Worm (Caenorhabditis elegans) whole organism, L1 larva: ENCODE results near the gene srx-3.

Experiments
- egl-27 ChIP-seq, 2 experiments: fragments of 150-350 bp in 1 of 2; sonication (generic microtip); optimal IDR thresholded peaks; 3 replicates each; lab custom pipeline; 2017 to 2018; ENCODE audit warnings: missing biosample characterization in 2 of 2, missing genetic modification characterization in 2 of 2, missing genetic modification reagents in 2 of 2
- elt-2 ChIP-seq: sonication (generic microtip); optimal IDR thresholded peaks from 2 replicates; lab custom pipeline; 2016; ENCODE audit warnings: missing genetic modification characterization, mild to moderate bottlenecking, inconsistent platforms, missing compliant biosample characterization, missing genetic modification reagents
- lin-39 ChIP-seq: fragments of 150-350 bp; optimal IDR thresholded peaks from 2 replicates; lab custom pipeline; 2014; ENCODE audit warnings: missing biosample characterization, missing genetic modification reagents, missing genetic modification characterization
- mdl-1 ChIP-seq, 2 experiments: fragments of 150-350 bp; optimal IDR thresholded peaks; 2 replicates each; lab custom pipeline; 2014 to 2017; ENCODE audit warnings: missing biosample characterization in 2 of 2, missing genetic modification characterization in 2 of 2, inconsistent platforms in 1 of 2
- nhr-12 ChIP-seq: sonication (generic microtip); optimal IDR thresholded peaks from 2 replicates; lab custom pipeline; 2017; ENCODE audit warnings: missing biosample characterization, missing genetic modification characterization
- rnt-1 ChIP-seq: sonication (generic microtip); optimal IDR thresholded peaks from 2 replicates; lab custom pipeline; 2016; ENCODE audit warnings: mild to moderate bottlenecking, missing genetic modification characterization, moderate library complexity, missing compliant biosample characterization
- tbx-2 ChIP-seq: sonication (generic microtip); optimal IDR thresholded peaks from 2 replicates; lab custom pipeline; 2016; ENCODE audit warnings: missing genetic modification characterization, missing compliant biosample characterization
- unc-130 ChIP-seq: fragments of 150-350 bp; optimal IDR thresholded peaks from 2 replicates; lab custom pipeline; 2017; ENCODE audit warnings: missing biosample characterization, missing genetic modification characterization, inconsistent platforms
- ztf-11 ChIP-seq, 2 experiments: sonication (generic microtip); optimal IDR thresholded peaks; 2 replicates each; lab custom pipeline; 2016 to 2017; ENCODE audit warnings: missing genetic modification characterization in 2 of 2, missing biosample characterization in 1 of 2, missing compliant biosample characterization in 1 of 2

- TF ChIP-seq nhr-12 (tag; lab: Kevin White, UChicago), result no peak
- TF ChIP-seq unc-130 (tag; lab: Kevin White, UChicago), result no peak
- no peak for TF ChIP-seq lin-39
- no peak for TF ChIP-seq elt-2 (tag; lab: Kevin White, UChicago)
- TF ChIP-seq ztf-11 (tag; optimal IDR thresholded peaks at IDR 0.05; lab: Kevin White, UChicago), result no peak
- no peak for TF ChIP-seq mdl-1 (tag; optimal IDR thresholded peaks at IDR 0.05; lab: Kevin White, UChicago)
- no peak for TF ChIP-seq egl-27 (tag; optimal IDR thresholded peaks at IDR 0.05; lab: Kevin White, UChicago)
- no peak for TF ChIP-seq tbx-2
- no peak for TF ChIP-seq rnt-1 (tag; lab: Kevin White, UChicago)
Observed at ce11 chrV:8964055-8964758, 41.1 kb upstream of the srx-3 start, which contains the start of gene nhr-44.
